Fruit fly (Drosophila melanogaster) whole organism, pupa: Measurements from ENCODE around the gene IFT52.

Source experiments
- CG10348 ChIP-seq: fragments of 200-800 bp; sonication (Bioruptor generic); IDR thresholded peaks from 2 replicates; pipeline ENCODE4 v1.3.6; 2022; ENCODE audit warnings: missing biosample characterization, missing genetic modification characterization
- CG12605 ChIP-seq: fragments of 200-800 bp; sonication (Bioruptor generic); IDR thresholded peaks from 2 replicates; pipeline ENCODE4 v1.3.6; 2022; ENCODE audit warnings: missing biosample characterization, missing genetic modification characterization
- CG13204 ChIP-seq: fragments of 200-800 bp; sonication (Bioruptor generic); optimal IDR thresholded peaks from 2 replicates; lab custom pipeline; 2018; ENCODE audit warnings: missing biosample characterization, mild to moderate bottlenecking, missing genetic modification characterization, moderate library complexity
- CG14655 ChIP-seq: fragments of 200-800 bp; sonication (Bioruptor generic); optimal IDR thresholded peaks from 3 replicates; lab custom pipeline; 2017; ENCODE audit warnings: mild to moderate bottlenecking, missing biosample characterization, missing genetic modification reagents, missing genetic modification characterization
- CG15710 ChIP-seq: fragments of 200-800 bp; sonication (Bioruptor generic); optimal IDR thresholded peaks from 2 replicates; lab custom pipeline; 2018; ENCODE audit warnings: missing biosample characterization, mild to moderate bottlenecking, missing genetic modification characterization, moderate library complexity
- CG17806 ChIP-seq: fragments of 200-800 bp; sonication (Bioruptor generic); optimal IDR thresholded peaks from 2 replicates; lab custom pipeline; 2018; ENCODE audit warnings: missing biosample characterization, mild to moderate bottlenecking, missing genetic modification characterization, moderate library complexity
- CG32121 ChIP-seq: fragments of 200-800 bp; sonication (Bioruptor generic); IDR thresholded peaks from 2 replicates; pipeline ENCODE4 v1.3.6; 2022; ENCODE audit warnings: missing biosample characterization, missing genetic modification characterization
- CG34367 ChIP-seq: fragments of 200-800 bp; sonication (Bioruptor generic); optimal IDR thresholded peaks from 2 replicates; lab custom pipeline; 2018; ENCODE audit warnings: missing biosample characterization, mild to moderate bottlenecking, missing genetic modification characterization
- CG4496 ChIP-seq: fragments of 200-800 bp; sonication (Bioruptor generic); IDR thresholded peaks from 3 replicates; pipeline ENCODE4 v1.3.6; 2022; ENCODE audit warnings: missing biosample characterization, missing genetic modification characterization
- CG8159 ChIP-seq: fragments of 200-800 bp; sonication (Bioruptor generic); optimal IDR thresholded peaks from 3 replicates; lab custom pipeline; 2018; ENCODE audit warnings: missing biosample characterization, mild to moderate bottlenecking, missing genetic modification characterization, moderate library complexity
- CG8301 ChIP-seq: fragments of 200-800 bp; sonication (Bioruptor generic); optimal IDR thresholded peaks from 2 replicates; lab custom pipeline; 2018; ENCODE audit warnings: missing biosample characterization, mild to moderate bottlenecking, missing genetic modification characterization
- CG9948 ChIP-seq: fragments of 200-800 bp; sonication (Bioruptor generic); optimal IDR thresholded peaks from 2 replicates; lab custom pipeline; 2018; ENCODE audit warnings: missing biosample characterization, mild to moderate bottlenecking, missing genetic modification characterization, moderate library complexity
- D1 ChIP-seq: fragments of 200-800 bp; sonication (Bioruptor generic); optimal IDR thresholded peaks from 2 replicates; lab custom pipeline; 2018; ENCODE audit warnings: missing biosample characterization, mild to moderate bottlenecking, missing genetic modification characterization, moderate library complexity
- EcR ChIP-seq: fragments of 200-800 bp; sonication (Bioruptor generic); optimal IDR thresholded peaks from 3 replicates; lab custom pipeline; 2019; ENCODE audit warnings: missing biosample characterization, missing genetic modification characterization, mild to moderate bottlenecking, moderate library complexity, missing genetic modification reagents
- Ets98B ChIP-seq: fragments of 200-800 bp; sonication (Bioruptor generic); IDR thresholded peaks from 2 replicates; pipeline ENCODE4 v1.3.6; 2022; ENCODE audit warnings: missing biosample characterization, missing genetic modification characterization
- Pif1A ChIP-seq: fragments of 200-800 bp; sonication (Bioruptor generic); optimal IDR thresholded peaks from 3 replicates; lab custom pipeline; 2016; ENCODE audit warnings: missing biosample characterization, missing genetic modification characterization
- Pif1B ChIP-seq: fragments of 200-800 bp; sonication (Bioruptor generic); optimal IDR thresholded peaks from 3 replicates; lab custom pipeline; 2016; ENCODE audit warnings: missing biosample characterization, missing genetic modification characterization
- Snoo ChIP-seq: fragments of 200-800 bp; sonication (Bioruptor generic); optimal IDR thresholded peaks from 3 replicates; lab custom pipeline; 2017; ENCODE audit warnings: missing biosample characterization, mild to moderate bottlenecking, missing genetic modification characterization, inconsistent platforms
- fd96Ca ChIP-seq: fragments of 200-800 bp; sonication (Bioruptor generic); IDR thresholded peaks from 3 replicates; pipeline ENCODE4 v1.3.6; 2022; ENCODE audit warnings: missing biosample characterization, missing genetic modification characterization
- gl ChIP-seq: fragments of 200-800 bp; sonication (Bioruptor generic); optimal IDR thresholded peaks from 2 replicates; lab custom pipeline; 2018; ENCODE audit warnings: missing biosample characterization, mild to moderate bottlenecking, missing genetic modification characterization
- rn ChIP-seq: fragments of 200-800 bp; sonication (Bioruptor generic); IDR thresholded peaks from 2 replicates; pipeline ENCODE4 v1.3.6; 2022; ENCODE audit warnings: missing biosample characterization, missing genetic modification characterization

Gene IFT52

DNA sequence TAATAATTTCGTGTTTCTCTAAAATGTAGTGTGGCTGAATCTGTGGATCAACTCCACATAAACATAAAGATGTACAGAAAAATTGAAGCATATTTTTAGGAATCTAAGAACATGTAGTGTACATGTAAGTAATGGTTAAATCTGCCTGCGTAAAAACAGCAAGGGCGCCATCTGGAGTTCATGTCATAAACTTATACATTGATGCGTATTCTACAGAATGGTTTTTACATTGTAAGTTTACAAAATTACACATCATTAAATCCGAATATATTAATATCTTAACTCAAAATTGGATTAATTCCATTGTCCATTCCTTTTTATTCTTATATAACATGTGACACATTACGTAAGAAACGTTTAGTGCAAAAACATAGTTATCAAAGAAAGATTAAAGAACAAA is 30.3 kb downstream of the IFT52 start:
- TF ChIP-seq Snoo: no peak
- peak; percentile 29 for TF ChIP-seq D1 (tag; lab: Kevin White, UChicago)

DNA sequence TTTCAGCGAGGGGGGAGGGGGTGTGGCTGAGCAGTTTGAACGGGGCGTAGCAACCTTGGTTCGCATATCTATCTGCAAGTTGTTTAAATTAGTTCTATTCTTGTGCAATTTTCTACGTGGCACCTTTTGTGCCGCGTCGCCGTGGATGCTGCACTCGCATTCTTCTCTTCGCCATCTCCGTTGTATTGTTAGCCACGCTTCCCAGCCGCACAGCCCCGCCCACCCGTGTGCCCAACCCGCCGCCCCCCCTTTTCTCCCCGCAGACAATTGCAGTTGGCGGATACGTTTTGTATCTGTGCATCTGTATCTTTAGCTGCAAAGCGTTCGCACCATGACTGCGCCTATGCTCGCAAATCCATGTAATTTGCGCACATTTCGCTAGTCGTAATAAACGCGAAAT is 43.4 kb downstream of the IFT52 start:
- peak; percentile 58 for TF ChIP-seq Ets98B
- no peak for TF ChIP-seq Pif1A
- TF ChIP-seq fd96Ca (GFP tag; lab: Robert Waterston, UW): peak; percentile 68; the same call in 2 of the 3 replicates
- 0 out of 3 replicates have a peak, but pooled peaks have one; percentile 45 for TF ChIP-seq CG4496 (GFP tag; lab: Robert Waterston, UW)
- peak; percentile 75 for TF ChIP-seq CG32121 (GFP tag; lab: Robert Waterston, UW)

dm6 chr2L:6508666-6509065 is 48.6 kb downstream of the IFT52 start:
- TF ChIP-seq CG13204 (GFP tag; lab: Kevin White, UChicago) (no peak), rn (no peak), CG34367 (tag; lab: Kevin White, UChicago) (no peak), CG8159 (tag; lab: Kevin White, UChicago) (no peak), CG9948 (peak; percentile 49), CG8301 (tag; lab: Kevin White, UChicago) (peak; percentile 64), gl (no peak), Ets98B (peak; percentile 62; the same call in 1 of the 2 replicates), CG17806 (tag; lab: Kevin White, UChicago) (peak; percentile 59), D1 (tag; lab: Kevin White, UChicago) (no peak), Snoo (peak; percentile 13), CG15710 (tag; lab: Kevin White, UChicago) (peak; percentile 64), Pif1A (peak; percentile 64), CG14655 (GFP tag; lab: Kevin White, UChicago) (peak; percentile 63), CG32121 (GFP tag; lab: Robert Waterston, UW) (0 out of 2 replicates have a peak, but pooled peaks have one; percentile 42), CG10348 (no peak), EcR (GFP tag; lab: Kevin White, UChicago) (no peak), CG12605 (GFP tag; lab: Robert Waterston, UW) (no peak), fd96Ca (GFP tag; lab: Robert Waterston, UW) (no peak), Pif1B (peak; percentile 36), CG4496 (GFP tag; lab: Robert Waterston, UW) (peak; percentile 77)
